Fruit fly (Drosophila melanogaster) whole organism, pupa: Measurements from ENCODE around the gene CG32806.

Source experiments
- CG12605 ChIP-seq: fragments of 200-800 bp; sonication (Bioruptor generic); IDR thresholded peaks from 2 replicates; pipeline ENCODE4 v1.3.6; 2022; ENCODE audit warnings: missing biosample characterization, missing genetic modification characterization
- CG17806 ChIP-seq: fragments of 200-800 bp; sonication (Bioruptor generic); optimal IDR thresholded peaks from 2 replicates; lab custom pipeline; 2018; ENCODE audit warnings: missing biosample characterization, mild to moderate bottlenecking, missing genetic modification characterization, moderate library complexity

DNA sequence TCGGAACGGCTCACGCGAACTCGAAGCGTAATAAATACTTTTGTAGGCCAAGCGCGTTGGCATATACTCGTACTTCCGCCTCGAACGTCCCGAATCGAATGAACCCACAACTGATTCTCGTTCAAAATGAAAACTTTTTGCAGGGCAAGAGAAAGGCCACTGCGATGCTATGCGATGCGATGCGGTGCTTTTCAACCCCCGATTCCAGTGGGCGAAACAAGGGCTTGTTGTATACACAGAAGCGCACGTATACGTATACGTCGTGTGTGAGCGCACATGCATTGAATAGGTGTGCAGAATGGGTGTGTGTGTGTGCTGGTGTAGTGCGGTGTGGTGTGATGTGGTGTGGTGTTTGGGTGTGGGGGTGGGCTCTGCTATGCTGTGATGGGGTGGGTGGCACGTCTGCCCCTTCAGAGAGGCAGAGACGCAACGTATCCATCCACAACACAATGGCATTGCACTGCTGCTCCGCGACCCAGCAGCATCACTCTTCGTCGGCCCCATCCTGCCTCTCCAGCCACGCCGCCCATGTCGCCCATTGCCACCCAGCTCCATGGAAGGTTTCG, 4.5 kb downstream of the CG32806 start:
- TF ChIP-seq CG12605 (GFP tag; lab: Robert Waterston, UW) (no peak), CG17806 (no peak)
